Worm (Caenorhabditis elegans) whole organism, L4 larva: ENCODE results near the gene erfa-3.

Experiments
- jun-1 ChIP-seq: fragments of 150-350 bp; optimal IDR thresholded peaks from 2 replicates; lab custom pipeline; 2014; ENCODE audit warnings: missing biosample characterization, missing genetic modification reagents, missing genetic modification characterization
- lin-39 ChIP-seq: fragments of 150-350 bp; optimal IDR thresholded peaks from 2 replicates; lab custom pipeline; 2014; ENCODE audit warnings: missing biosample characterization, missing genetic modification reagents, missing genetic modification characterization

ce11 chrV:11127197-11127596 is 14.3 kb upstream of the erfa-3 start, which contains the start of gene jmjd-5:
- TF ChIP-seq lin-39 (tag; lab: Kevin White, UChicago), result no peak
- no peak for TF ChIP-seq jun-1 (tag; lab: Kevin White, UChicago)
